Fruit fly (Drosophila melanogaster) whole organism, adult: Measurements from ENCODE around the gene CG13894.
A peak's percentile ranks its signal among the peaks of the same experiment; 100 is the strongest.

ENCODE experiments used
- CG11617 ChIP-seq: fragments of 200-800 bp; sonication (Bioruptor generic); optimal IDR thresholded peaks from 2 replicates; lab custom pipeline; 2017; ENCODE audit warnings: mild to moderate bottlenecking, missing biosample characterization, missing genetic modification reagents, missing genetic modification characterization
- CG12768 ChIP-seq: fragments of 200-800 bp; sonication (Bioruptor generic); optimal IDR thresholded peaks from 2 replicates; lab custom pipeline; 2017; ENCODE audit warnings: missing biosample characterization, missing genetic modification characterization, mild to moderate bottlenecking, moderate library complexity, missing genetic modification reagents
- CG14711 ChIP-seq: fragments of 200-800 bp; sonication (Bioruptor generic); optimal IDR thresholded peaks from 2 replicates; lab custom pipeline; 2018; ENCODE audit warnings: missing biosample characterization, mild to moderate bottlenecking, missing genetic modification characterization, moderate library complexity
- CG1620 ChIP-seq: fragments of 200-800 bp; sonication (Bioruptor generic); optimal IDR thresholded peaks from 2 replicates; lab custom pipeline; 2016; ENCODE audit warnings: missing biosample characterization, missing genetic modification characterization
- CG33017 ChIP-seq: fragments of 200-800 bp; sonication (Bioruptor generic); optimal IDR thresholded peaks from 2 replicates; lab custom pipeline; 2018; ENCODE audit warnings: missing biosample characterization, mild to moderate bottlenecking, missing genetic modification characterization, moderate library complexity
- CG5204 ChIP-seq: fragments of 200-800 bp; sonication (Bioruptor generic); optimal IDR thresholded peaks from 2 replicates; lab custom pipeline; 2016; ENCODE audit warnings: missing biosample characterization, missing genetic modification characterization
- CG7045 ChIP-seq: fragments of 200-800 bp; sonication (Bioruptor generic); optimal IDR thresholded peaks from 2 replicates; lab custom pipeline; 2017; ENCODE audit warnings: missing biosample characterization, mild to moderate bottlenecking, missing genetic modification characterization
- CG7101 ChIP-seq: fragments of 200-800 bp; sonication (Bioruptor generic); optimal IDR thresholded peaks from 2 replicates; lab custom pipeline; 2018; ENCODE audit warnings: missing biosample characterization, mild to moderate bottlenecking, missing genetic modification characterization, moderate library complexity
- Clk ChIP-seq: fragments of 200-800 bp; sonication (Bioruptor generic); optimal IDR thresholded peaks from 2 replicates; lab custom pipeline; 2017; ENCODE audit warnings: missing biosample characterization, missing genetic modification characterization
- Crg-1 ChIP-seq: fragments of 200-800 bp; sonication (Bioruptor generic); optimal IDR thresholded peaks from 2 replicates; lab custom pipeline; 2016; ENCODE audit warnings: missing biosample characterization, missing genetic modification characterization
- Hr96 ChIP-seq: fragments of 200-800 bp; sonication (Bioruptor generic); optimal IDR thresholded peaks from 2 replicates; lab custom pipeline; 2016; ENCODE audit warnings: missing biosample characterization, missing genetic modification characterization
- Mnt ChIP-seq: fragments of 200-800 bp; sonication (Bioruptor generic); optimal IDR thresholded peaks from 2 replicates; lab custom pipeline; 2016; ENCODE audit warnings: missing biosample characterization, mild to moderate bottlenecking, missing genetic modification characterization
- bab1 ChIP-seq: fragments of 200-800 bp; sonication (Bioruptor generic); optimal IDR thresholded peaks from 3 replicates; lab custom pipeline; 2019; ENCODE audit warnings: missing biosample characterization, mild to moderate bottlenecking, missing genetic modification characterization, moderate library complexity
- cic ChIP-seq: fragments of 200-800 bp; sonication (Bioruptor generic); optimal IDR thresholded peaks from 2 replicates; lab custom pipeline; 2017; ENCODE audit warnings: missing biosample characterization, mild to moderate bottlenecking, missing genetic modification characterization, moderate library complexity
- cnc ChIP-seq, 2 experiments: fragments of >200 bp; optimal IDR thresholded peaks; 2 replicates each; lab custom pipeline; 2017
- kay ChIP-seq: fragments of 200-800 bp; sonication (Bioruptor generic); peaks from one replicate; lab custom pipeline; 2016; ENCODE audit warnings: missing biosample characterization, missing genetic modification characterization, borderline replicate concordance
- ovo ChIP-seq: fragments of 200-800 bp; sonication (Bioruptor generic); optimal IDR thresholded peaks from 2 replicates; lab custom pipeline; 2016; ENCODE audit warnings: missing biosample characterization, missing genetic modification characterization
- pad ChIP-seq: fragments of 200-800 bp; sonication (Bioruptor generic); optimal IDR thresholded peaks from 3 replicates; lab custom pipeline; 2017; ENCODE audit warnings: missing biosample characterization, missing genetic modification characterization, mild to moderate bottlenecking, moderate library complexity, missing genetic modification reagents
- tj ChIP-seq: fragments of 200-800 bp; sonication (Bioruptor generic); optimal IDR thresholded peaks from 3 replicates; lab custom pipeline; 2017; ENCODE audit warnings: missing biosample characterization, mild to moderate bottlenecking, missing genetic modification characterization, moderate library complexity
- toe ChIP-seq: fragments of 200-800 bp; sonication (Bioruptor generic); optimal IDR thresholded peaks from 2 replicates; lab custom pipeline; 2016; ENCODE audit warnings: missing biosample characterization, missing genetic modification characterization

Gene CG13894

DNA sequence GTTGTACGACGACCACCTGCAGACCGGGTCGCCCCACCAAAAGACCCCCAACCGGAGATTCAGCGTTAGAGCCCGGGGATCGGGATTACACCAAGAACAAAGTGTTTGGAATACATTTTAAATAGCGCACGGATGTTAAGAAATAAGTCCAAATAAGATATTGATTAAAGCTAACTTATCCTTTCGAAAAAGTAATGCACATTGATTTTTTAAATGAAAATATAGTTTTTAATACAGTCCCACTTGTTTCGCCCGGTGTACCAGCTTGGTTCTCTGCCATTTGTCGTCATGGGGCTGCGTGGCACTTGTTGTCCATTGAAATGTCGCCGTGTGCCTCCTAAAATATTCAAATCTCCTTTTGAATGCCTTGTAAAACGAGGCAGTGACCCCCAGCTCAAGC lies 22.1 kb upstream of the CG13894 start:
- TF ChIP-seq Clk (GFP tag; lab: Kevin White, UChicago) (no peak), Hr96 (GFP tag; lab: Kevin White, UChicago) (no peak), cic (GFP tag; lab: Kevin White, UChicago) (no peak), kay (GFP tag; lab: Kevin White, UChicago) (no peak), toe (no peak), CG7045 (GFP tag; lab: Kevin White, UChicago) (no peak), CG1620 (no peak), cnc (optimal IDR thresholded peaks at IDR 0.05; lab: Kevin White, UChicago) (no peak), CG7101 (tag; lab: Kevin White, UChicago) (no peak), bab1 (no peak), CG11617 (GFP tag; lab: Kevin White, UChicago) (no peak), ovo (GFP tag; lab: Kevin White, UChicago) (no peak), CG14711 (no peak)

DNA sequence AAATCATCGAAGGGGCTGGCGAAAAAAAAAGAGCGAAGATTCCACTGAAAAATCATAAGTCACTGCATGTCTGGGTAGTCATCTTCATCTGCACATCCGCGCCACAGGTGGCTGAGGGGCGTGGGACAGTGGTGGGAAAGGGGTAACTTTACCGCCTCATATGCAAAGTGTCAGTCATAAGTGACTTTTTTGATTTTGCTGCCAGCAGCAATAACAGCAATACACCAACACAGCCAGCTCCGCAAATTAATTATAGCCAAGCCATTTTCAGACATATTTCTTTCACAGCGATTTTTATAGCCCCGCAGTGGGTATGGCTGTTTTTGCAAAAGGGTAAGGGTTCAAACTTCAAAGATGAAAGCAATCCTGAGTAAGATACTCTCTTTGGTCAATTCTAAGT lies 19.4 kb upstream of the CG13894 start:
- TF ChIP-seq tj (GFP tag; lab: Kevin White, UChicago) (peak; percentile 92), CG1620 (no peak)

DNA sequence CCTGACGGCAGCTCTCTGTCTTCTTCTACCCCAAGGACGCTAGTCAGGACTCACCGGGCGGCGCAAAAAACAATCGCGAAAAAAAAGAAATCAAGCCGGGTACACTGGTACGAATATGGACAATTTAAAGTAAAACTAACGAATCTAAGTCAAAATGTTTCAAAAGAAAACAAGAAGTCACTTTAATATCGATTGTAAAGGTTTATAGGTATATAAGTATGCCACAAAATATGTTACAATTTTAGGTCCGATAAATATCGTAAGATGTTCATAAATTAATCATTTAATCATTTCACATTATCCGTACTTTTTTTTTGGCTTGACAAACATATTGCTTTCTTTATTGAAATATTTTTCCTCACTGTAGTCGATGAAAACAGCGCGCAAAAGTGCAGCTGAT lies 17.1 kb upstream of the CG13894 start:
- TF ChIP-seq CG11617 (GFP tag; lab: Kevin White, UChicago), result no peak
- no peak for TF ChIP-seq Mnt (GFP tag; lab: Kevin White, UChicago)
- TF ChIP-seq CG7045 (GFP tag; lab: Kevin White, UChicago), result no peak
- TF ChIP-seq CG7101 (tag; lab: Kevin White, UChicago), result no peak
- TF ChIP-seq CG1620, result no peak
- no peak for TF ChIP-seq CG12768 (GFP tag; lab: Kevin White, UChicago)
- TF ChIP-seq pad (GFP tag; lab: Kevin White, UChicago), result no peak
- no peak for TF ChIP-seq cic (GFP tag; lab: Kevin White, UChicago)
- TF ChIP-seq CG33017, result no peak
- no peak for TF ChIP-seq bab1
- no peak for TF ChIP-seq kay (GFP tag; lab: Kevin White, UChicago)
- TF ChIP-seq CG14711, result no peak

DNA sequence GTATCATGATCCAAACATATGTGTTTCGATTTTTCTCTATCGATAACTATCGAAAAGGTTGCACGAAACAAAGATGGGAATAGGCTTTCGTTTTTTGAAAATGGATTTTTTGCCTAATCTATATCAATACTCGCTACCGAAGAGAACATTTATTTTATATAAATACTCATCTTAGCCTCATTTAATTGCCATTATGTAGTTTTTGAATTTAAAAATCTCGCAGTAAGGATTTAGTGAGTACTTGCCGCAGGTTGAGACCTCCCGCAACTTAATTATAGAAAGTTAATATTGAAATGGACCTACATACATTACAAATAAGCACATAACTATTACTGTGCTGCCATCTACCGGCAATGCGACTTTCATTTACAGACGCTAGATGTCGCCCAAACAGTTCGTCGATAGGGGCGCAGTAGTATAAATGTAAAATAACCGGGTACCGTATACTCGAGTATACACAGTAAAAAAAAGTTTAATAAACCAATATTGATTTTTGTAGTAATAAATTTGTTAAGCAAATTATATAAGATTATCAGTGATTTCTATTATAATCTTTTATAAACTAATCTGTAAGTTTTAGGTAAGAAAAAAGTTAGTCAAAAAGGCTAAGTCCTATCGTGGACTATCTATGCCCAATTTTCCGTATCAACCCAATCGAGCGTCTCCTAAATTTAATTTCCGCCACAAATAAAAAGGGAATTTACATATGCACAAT lies 13.1 kb upstream of the CG13894 start, which contains the start of gene CG13896:
TSS of gene CG13896 (minus strand) at position 12 of the 715 bp plus-strand sequence.
- TF ChIP-seq CG1620 (peak; percentile 91), CG33017 (peak; percentile 49), Crg-1 (GFP tag; lab: Kevin White, UChicago) (peak; percentile 75), toe (peak; percentile 79), bab1 (peak; percentile 83), tj (GFP tag; lab: Kevin White, UChicago) (peak; percentile 25), Hr96 (GFP tag; lab: Kevin White, UChicago) (peak; percentile 86), cic (GFP tag; lab: Kevin White, UChicago) (no peak), cnc (optimal IDR thresholded peaks at IDR 0.05; lab: Kevin White, UChicago) (no peak), Clk (GFP tag; lab: Kevin White, UChicago) (peak; percentile 22), CG5204 (peak; percentile 75), pad (GFP tag; lab: Kevin White, UChicago) (peak; percentile 69), CG11617 (GFP tag; lab: Kevin White, UChicago) (peak; percentile 50), Mnt (GFP tag; lab: Kevin White, UChicago) (peak; percentile 77), CG7045 (GFP tag; lab: Kevin White, UChicago) (peak; percentile 42), ovo (GFP tag; lab: Kevin White, UChicago) (peak; percentile 72), kay (GFP tag; lab: Kevin White, UChicago) (no peak), CG14711 (peak; percentile 25), CG12768 (GFP tag; lab: Kevin White, UChicago) (no peak), CG7101 (tag; lab: Kevin White, UChicago) (peak; percentile 70)

DNA sequence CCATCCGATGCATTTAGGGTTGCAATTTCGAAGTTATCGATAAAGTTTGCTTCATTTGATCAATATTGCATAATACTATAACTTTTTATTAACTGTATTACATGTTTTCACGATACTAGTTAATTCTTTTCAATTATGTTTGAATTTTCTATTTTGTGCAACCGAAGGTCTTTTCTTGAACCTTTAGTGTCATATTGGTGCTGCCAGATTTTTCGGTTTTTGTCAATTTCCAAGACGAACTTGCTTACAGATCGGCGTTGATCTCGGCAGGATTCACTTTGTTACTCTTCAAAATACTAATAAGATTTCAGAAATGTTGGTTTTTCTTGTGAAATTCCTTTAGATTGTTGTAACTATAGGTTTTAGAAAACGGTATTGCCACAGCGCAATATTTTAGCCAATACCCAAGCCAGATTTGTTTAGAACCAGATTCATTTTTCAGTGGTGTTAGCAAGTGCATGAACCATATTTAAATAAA lies 11.4 kb upstream of the CG13894 start, which contains the start of gene CkIIalpha-i3:
TSS of gene CkIIalpha-i3 (minus strand) at position 263 of the 478 bp plus-strand sequence.
- TF ChIP-seq ovo (GFP tag; lab: Kevin White, UChicago) (no peak), pad (GFP tag; lab: Kevin White, UChicago) (no peak), CG33017 (no peak), Clk (GFP tag; lab: Kevin White, UChicago) (no peak), bab1 (no peak), Hr96 (GFP tag; lab: Kevin White, UChicago) (no peak), tj (GFP tag; lab: Kevin White, UChicago) (no peak), CG14711 (no peak)

DNA sequence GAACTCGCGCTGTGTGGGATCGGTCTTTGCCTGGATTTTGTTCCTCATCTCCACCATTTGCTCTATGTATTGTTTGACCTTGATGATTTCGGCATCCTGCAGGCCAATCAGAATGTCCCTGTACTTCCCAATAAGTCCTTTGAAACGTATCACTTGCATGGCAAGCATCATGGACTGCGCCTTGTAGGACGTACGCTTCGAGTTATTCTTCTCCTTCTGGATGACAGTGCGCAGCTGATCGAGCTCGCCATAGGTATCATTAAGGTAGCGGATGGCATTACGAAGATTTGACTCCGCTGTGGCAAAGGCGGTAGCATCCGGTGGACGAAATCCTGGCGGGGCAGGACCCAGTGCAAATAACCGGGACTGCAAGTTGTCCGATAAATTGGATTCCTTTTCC lies 10.9 kb upstream of the CG13894 start:
- TF ChIP-seq Clk (GFP tag; lab: Kevin White, UChicago), result no peak
- TF ChIP-seq tj (GFP tag; lab: Kevin White, UChicago), result no peak
- TF ChIP-seq CG5204, result no peak
- no peak for TF ChIP-seq CG14711
- TF ChIP-seq toe, result no peak
- TF ChIP-seq Crg-1 (GFP tag; lab: Kevin White, UChicago), result no peak
- TF ChIP-seq cic (GFP tag; lab: Kevin White, UChicago), result no peak
- TF ChIP-seq CG7101 (tag; lab: Kevin White, UChicago), result no peak
- TF ChIP-seq ovo (GFP tag; lab: Kevin White, UChicago), result no peak
- TF ChIP-seq CG1620, result no peak
